Worm (Caenorhabditis elegans): ENCODE data around the gene T27D12.6.

DNA sequence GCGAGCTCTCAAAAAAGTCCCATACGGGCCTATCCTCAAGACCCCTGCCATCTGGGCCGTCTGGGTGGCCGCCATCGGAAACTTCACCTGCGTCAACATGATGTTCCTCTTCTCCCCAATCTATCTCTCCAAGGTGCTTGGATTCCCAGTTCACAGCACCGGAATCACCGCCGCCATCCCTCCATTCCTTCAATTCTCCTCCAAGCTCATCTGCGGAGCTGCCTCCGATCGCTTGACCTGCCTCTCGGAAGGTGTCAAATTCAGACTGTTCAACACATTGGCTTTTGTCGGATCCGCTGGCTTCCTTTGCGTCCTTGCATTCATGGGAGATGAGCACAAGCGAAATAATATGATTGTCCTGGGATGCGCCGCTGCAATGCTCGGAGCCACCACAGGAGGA lies 9.7 kb downstream of the T27D12.6 start:
- TF ChIP-seq F49E8.2 (tag; optimal IDR thresholded peaks at IDR 0.05; ENCODE audit: insufficient read depth) (no peak), lin-35 (GFP tag; optimal IDR thresholded peaks at IDR 0.05) (no peak), madf-6 (GFP tag; IDR thresholded peaks at IDR 0.05) (no peak), bed-1 (GFP tag; IDR thresholded peaks at IDR 0.05) (no peak), ama-1 (optimal IDR thresholded peaks at IDR 0.05) (no peak), ama-1 (GFP tag; optimal IDR thresholded peaks at IDR 0.05) (no peak), pbrm-1 (GFP tag; IDR thresholded peaks at IDR 0.05) (no peak), F33H1.4 (GFP tag; IDR thresholded peaks at IDR 0.05) (no peak)
